Worm (Caenorhabditis elegans) whole organism, mixed stage, embryonic: Measurements from ENCODE around the gene C25G4.8.
A peak's percentile ranks its signal among the peaks of the same experiment; 100 is the strongest.

Source experiments
- bed-3 ChIP-seq: fragments of 200-800 bp; sonication (Bioruptor generic); optimal IDR thresholded peaks from 3 replicates; lab custom pipeline; 2018; ENCODE audit warnings: mild to moderate bottlenecking, missing genetic modification characterization, moderate library complexity, missing compliant biosample characterization
- blmp-1 ChIP-seq: fragments of 150-350 bp; optimal IDR thresholded peaks from 2 replicates; lab custom pipeline; 2014; ENCODE audit warnings: missing biosample characterization, missing genetic modification characterization
- ceh-39 ChIP-seq: fragments of 150-350 bp; optimal IDR thresholded peaks from 2 replicates; lab custom pipeline; 2014; ENCODE audit warnings: missing biosample characterization, missing genetic modification characterization
- ceh-43 ChIP-seq: fragments of 200-800 bp; sonication (Bioruptor generic); optimal IDR thresholded peaks from 2 replicates; lab custom pipeline; 2018; ENCODE audit warnings: mild to moderate bottlenecking, missing genetic modification characterization, moderate library complexity, missing compliant biosample characterization
- ceh-83 ChIP-seq: fragments of 200-800 bp; sonication (Bioruptor generic); optimal IDR thresholded peaks from 2 replicates; lab custom pipeline; 2018; ENCODE audit warnings: mild to moderate bottlenecking, missing genetic modification characterization, missing compliant biosample characterization
- ces-1 ChIP-seq: fragments of 150-350 bp; optimal IDR thresholded peaks from 2 replicates; lab custom pipeline; 2014; ENCODE audit warnings: missing biosample characterization, missing genetic modification reagents, missing genetic modification characterization
- cnd-1 ChIP-seq: fragments of 200-800 bp; sonication (Bioruptor generic); optimal IDR thresholded peaks from 2 replicates; lab custom pipeline; 2018; ENCODE audit warnings: mild to moderate bottlenecking, missing genetic modification characterization, missing compliant biosample characterization
- drap-1 ChIP-seq: fragments of 200-800 bp; sonication (Bioruptor generic); optimal IDR thresholded peaks from 3 replicates; lab custom pipeline; 2018; ENCODE audit warnings: mild to moderate bottlenecking, missing genetic modification characterization, missing compliant biosample characterization
- elt-1 ChIP-seq: sonication (generic microtip); optimal IDR thresholded peaks from 2 replicates; lab custom pipeline; 2017; ENCODE audit warnings: missing genetic modification characterization, mild to moderate bottlenecking, missing compliant biosample characterization, antibody characterized with exemption, moderate library complexity, borderline replicate concordance; ENCODE audit not compliant: insufficient read depth
- elt-3 ChIP-seq: fragments of 150-350 bp; optimal IDR thresholded peaks from 2 replicates; lab custom pipeline; 2014; ENCODE audit warnings: missing biosample characterization, missing genetic modification characterization
- ham-2 ChIP-seq: fragments of 200-800 bp; sonication (Bioruptor generic); optimal IDR thresholded peaks from 2 replicates; lab custom pipeline; 2018; ENCODE audit warnings: mild to moderate bottlenecking, missing genetic modification characterization, missing compliant biosample characterization
- hlh-1 ChIP-seq: fragments of 150-350 bp; optimal IDR thresholded peaks from 2 replicates; lab custom pipeline; 2014; ENCODE audit warnings: missing biosample characterization, missing genetic modification reagents, missing genetic modification characterization
- lin-32 ChIP-seq: fragments of 200-800 bp; sonication (Bioruptor generic); optimal IDR thresholded peaks from 2 replicates; lab custom pipeline; 2018; ENCODE audit warnings: mild to moderate bottlenecking, missing genetic modification characterization, missing compliant biosample characterization
- lsy-2 ChIP-seq: fragments of 150-350 bp; optimal IDR thresholded peaks from 2 replicates; lab custom pipeline; 2014; ENCODE audit warnings: missing biosample characterization, missing genetic modification characterization
- mep-1 ChIP-seq: fragments of 150-350 bp; optimal IDR thresholded peaks from 2 replicates; lab custom pipeline; 2017; ENCODE audit warnings: missing biosample characterization, missing genetic modification reagents, missing genetic modification characterization, inconsistent platforms
- mls-2 ChIP-seq: sonication (generic microtip); optimal IDR thresholded peaks from 2 replicates; lab custom pipeline; 2016; ENCODE audit warnings: mild to moderate bottlenecking, missing genetic modification characterization, moderate library complexity, missing compliant biosample characterization
- nhr-2 ChIP-seq: fragments of 150-350 bp; optimal IDR thresholded peaks from 2 replicates; lab custom pipeline; 2014; ENCODE audit warnings: missing biosample characterization, missing genetic modification characterization
- nhr-237 ChIP-seq: fragments of 150-350 bp; optimal IDR thresholded peaks from 2 replicates; lab custom pipeline; 2014; ENCODE audit warnings: missing biosample characterization, missing genetic modification characterization
- nhr-28 ChIP-seq: fragments of 150-350 bp; optimal IDR thresholded peaks from 2 replicates; lab custom pipeline; 2014; ENCODE audit warnings: missing biosample characterization, missing genetic modification characterization
- nhr-76 ChIP-seq: sonication (generic microtip); optimal IDR thresholded peaks from 2 replicates; lab custom pipeline; 2017; ENCODE audit warnings: missing biosample characterization, missing genetic modification characterization
- pha-4 ChIP-seq: fragments of 150-350 bp; optimal IDR thresholded peaks from 2 replicates; lab custom pipeline; 2018; ENCODE audit warnings: missing biosample characterization, missing genetic modification reagents, missing genetic modification characterization
- sem-2 ChIP-seq: fragments of 200-800 bp; sonication (Bioruptor generic); optimal IDR thresholded peaks from 2 replicates; lab custom pipeline; 2018; ENCODE audit warnings: mild to moderate bottlenecking, missing genetic modification characterization, missing compliant biosample characterization
- snpc-4 ChIP-seq: fragments of 150-350 bp; optimal IDR thresholded peaks from 2 replicates; lab custom pipeline; 2014; ENCODE audit warnings: missing biosample characterization, missing genetic modification characterization
- sptf-1 ChIP-seq: sonication (generic microtip); optimal IDR thresholded peaks from 2 replicates; lab custom pipeline; 2017; ENCODE audit warnings: mild to moderate bottlenecking, missing genetic modification characterization, moderate library complexity, missing compliant biosample characterization
- tbx-8 ChIP-seq: fragments of 200-800 bp; sonication (Bioruptor generic); optimal IDR thresholded peaks from 2 replicates; lab custom pipeline; 2018; ENCODE audit warnings: mild to moderate bottlenecking, missing genetic modification characterization, moderate library complexity, missing compliant biosample characterization
- unc-120 ChIP-seq: sonication (generic microtip); optimal IDR thresholded peaks from 2 replicates; lab custom pipeline; 2017; ENCODE audit warnings: missing genetic modification characterization, missing compliant biosample characterization; ENCODE audit not compliant: poor library complexity, severe bottlenecking
- unc-39 ChIP-seq: fragments of 150-350 bp; optimal IDR thresholded peaks from 2 replicates; lab custom pipeline; 2014; ENCODE audit warnings: missing biosample characterization, missing genetic modification characterization
- unc-62 ChIP-seq: fragments of 150-350 bp; optimal IDR thresholded peaks from 2 replicates; lab custom pipeline; 2014; ENCODE audit warnings: missing biosample characterization, missing genetic modification reagents, missing genetic modification characterization
- zip-8 ChIP-seq: fragments of 150-350 bp; optimal IDR thresholded peaks from 2 replicates; lab custom pipeline; 2014; ENCODE audit warnings: missing biosample characterization, missing genetic modification characterization
- ztf-11 ChIP-seq: fragments of 150-350 bp; optimal IDR thresholded peaks from 2 replicates; lab custom pipeline; 2014; ENCODE audit warnings: missing biosample characterization, missing genetic modification characterization

The C25G4.8 gene

DNA sequence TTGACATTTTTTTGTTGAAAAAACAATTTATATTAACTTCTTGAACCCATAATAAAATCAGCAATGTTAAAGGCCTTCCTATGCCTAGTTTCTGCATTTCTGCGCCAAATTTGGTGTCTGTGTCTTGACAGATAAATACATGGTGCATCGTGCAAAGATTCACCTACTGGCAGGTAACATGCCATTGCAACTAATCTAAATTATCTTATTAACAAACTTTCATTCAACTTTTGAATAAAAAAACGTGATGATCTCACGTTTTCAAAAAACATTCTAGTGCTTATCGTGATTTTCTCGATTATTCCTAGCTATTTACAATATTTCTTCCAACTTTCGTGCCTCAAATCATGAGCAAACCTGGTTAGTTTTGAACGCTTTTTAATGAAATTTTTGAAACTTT, 6.7 kb downstream of the C25G4.8 start, which contains the start of gene C25G4.7:
TSS of gene C25G4.7 (plus strand) at position 301 of the 400 bp plus-strand sequence.
- TF ChIP-seq unc-39 (tag; lab: Kevin White, UChicago) (no peak), zip-8 (no peak), nhr-2 (tag; lab: Kevin White, UChicago) (no peak), unc-120 (tag; lab: Kevin White, UChicago) (no peak), mls-2 (tag; lab: Kevin White, UChicago) (no peak), elt-3 (no peak), blmp-1 (tag; lab: Kevin White, UChicago) (no peak), pha-4 (tag; lab: Kevin White, UChicago) (no peak), ceh-43 (GFP tag; lab: Kevin White, UChicago) (no peak), ham-2 (GFP tag; lab: Kevin White, UChicago) (no peak), hlh-1 (tag; lab: Kevin White, UChicago) (no peak), mep-1 (no peak), nhr-28 (tag; lab: Kevin White, UChicago) (no peak), lin-32 (no peak), elt-1 (tag; lab: Kevin White, UChicago) (no peak)

DNA sequence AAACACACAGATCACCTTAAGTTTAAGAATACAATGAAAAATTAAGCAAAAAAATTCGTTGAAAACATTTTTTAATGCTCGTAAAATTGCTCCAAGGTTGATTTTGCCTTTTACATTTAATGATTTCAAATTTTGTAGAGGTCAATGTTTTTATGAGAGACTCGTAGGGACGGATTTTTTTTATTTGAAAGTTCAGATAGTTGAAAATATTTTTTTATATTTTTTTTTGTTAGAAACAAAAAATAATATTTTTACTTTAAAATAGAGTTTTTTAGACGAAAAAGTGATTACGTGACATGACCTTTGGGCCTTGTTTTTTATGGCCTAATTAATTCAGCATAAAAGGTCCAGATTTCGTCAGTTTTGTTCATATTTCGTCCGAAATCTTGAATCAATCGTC, 8.5 kb downstream of the C25G4.8 start, which contains the start of gene smz-1:
TSS of gene smz-1 (plus strand) at position 301 of the 400 bp plus-strand sequence.
- no peak for TF ChIP-seq ceh-39
- TF ChIP-seq elt-3, result no peak
- no peak for TF ChIP-seq sem-2 (GFP tag; lab: Kevin White, UChicago)
- no peak for TF ChIP-seq unc-39 (tag; lab: Kevin White, UChicago)
- no peak for TF ChIP-seq elt-1 (tag; lab: Kevin White, UChicago)

- TF ChIP-seq elt-1 (tag; lab: Kevin White, UChicago) (no peak), unc-62 (GFP tag; lab: Kevin White, UChicago) (no peak), ceh-43 (GFP tag; lab: Kevin White, UChicago) (no peak), unc-120 (tag; lab: Kevin White, UChicago) (no peak), ceh-83 (GFP tag; lab: Kevin White, UChicago) (no peak), zip-8 (no peak), lin-32 (no peak), ham-2 (GFP tag; lab: Kevin White, UChicago) (no peak), cnd-1 (no peak), drap-1 (GFP tag; lab: Kevin White, UChicago) (no peak), mep-1 (no peak)
These were observed 9.2 kb downstream of the C25G4.8 start, which contains the start of gene spe-44 for ce11 chrIV:12454115-12454514. Gene spe-44 (minus strand): TSS chrIV:12454215.

ce11 chrIV:12451225-12451831, 11.9 kb downstream of the C25G4.8 start, which contains the start of gene dpy-26:
Gene dpy-26 (minus strand): TSS chrIV:12451335.
- TF ChIP-seq ceh-39, result peak; percentile 17
- no peak for TF ChIP-seq ces-1 (GFP tag; lab: Kevin White, UChicago)
- TF ChIP-seq unc-62 (GFP tag; lab: Kevin White, UChicago), result no peak
- TF ChIP-seq elt-1 (tag; lab: Kevin White, UChicago), result no peak
- TF ChIP-seq lsy-2 (tag; lab: Kevin White, UChicago), result peak; percentile 25
- TF ChIP-seq sptf-1 (tag; lab: Kevin White, UChicago), result no peak
- TF ChIP-seq tbx-8 (GFP tag; lab: Kevin White, UChicago), result no peak
- no peak for TF ChIP-seq nhr-2 (tag; lab: Kevin White, UChicago)
- TF ChIP-seq nhr-237, result no peak
- TF ChIP-seq elt-3, result no peak
- peak; percentile 6 for TF ChIP-seq pha-4 (tag; lab: Kevin White, UChicago)
- no peak for TF ChIP-seq ztf-11 (tag; lab: Kevin White, UChicago)
- TF ChIP-seq ham-2 (GFP tag; lab: Kevin White, UChicago), result no peak
- no peak for TF ChIP-seq snpc-4 (tag; lab: Kevin White, UChicago)
- peak; percentile 58 for TF ChIP-seq mep-1
- no peak for TF ChIP-seq bed-3
- TF ChIP-seq nhr-76 (tag; lab: Kevin White, UChicago), result no peak
- TF ChIP-seq nhr-28 (tag; lab: Kevin White, UChicago), result no peak
